Worm (Caenorhabditis elegans): ENCODE results near the gene F54B11.10.
A peak's percentile ranks its signal among the peaks of the same experiment; 100 is the strongest.

F54B11.10 gene

DNA sequence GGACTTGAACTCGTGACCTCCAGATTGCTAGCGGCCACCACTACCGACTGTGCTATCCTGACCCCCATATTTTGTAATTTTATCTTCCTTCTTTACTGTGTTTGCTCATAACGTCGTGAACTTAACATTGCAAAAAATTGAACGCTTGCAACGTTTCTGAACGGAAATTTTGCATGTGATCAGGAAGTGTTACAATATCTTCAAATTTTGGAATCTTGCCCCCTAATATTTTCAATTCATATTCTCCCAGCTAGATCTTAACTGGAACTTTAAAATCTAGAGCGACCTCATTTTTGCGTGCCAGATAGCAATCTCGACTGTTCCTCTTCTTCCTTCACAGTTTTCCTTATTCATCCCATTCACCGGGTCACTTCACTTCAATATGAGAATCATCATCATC lies at the start of gene F54B11.10:
Gene F54B11.10 (plus strand): TSS at position 301 of the 400 bp plus-strand sequence.
- TF ChIP-seq rpc-1 (optimal IDR thresholded peaks at IDR 0.05): no peak
- peak; percentile 51 for TF ChIP-seq rpc-1 (tag; optimal IDR thresholded peaks at IDR 0.05)
- no peak for TF ChIP-seq tbx-9 (tag; optimal IDR thresholded peaks at IDR 0.05; ENCODE audit: borderline replicate concordance)

DNA sequence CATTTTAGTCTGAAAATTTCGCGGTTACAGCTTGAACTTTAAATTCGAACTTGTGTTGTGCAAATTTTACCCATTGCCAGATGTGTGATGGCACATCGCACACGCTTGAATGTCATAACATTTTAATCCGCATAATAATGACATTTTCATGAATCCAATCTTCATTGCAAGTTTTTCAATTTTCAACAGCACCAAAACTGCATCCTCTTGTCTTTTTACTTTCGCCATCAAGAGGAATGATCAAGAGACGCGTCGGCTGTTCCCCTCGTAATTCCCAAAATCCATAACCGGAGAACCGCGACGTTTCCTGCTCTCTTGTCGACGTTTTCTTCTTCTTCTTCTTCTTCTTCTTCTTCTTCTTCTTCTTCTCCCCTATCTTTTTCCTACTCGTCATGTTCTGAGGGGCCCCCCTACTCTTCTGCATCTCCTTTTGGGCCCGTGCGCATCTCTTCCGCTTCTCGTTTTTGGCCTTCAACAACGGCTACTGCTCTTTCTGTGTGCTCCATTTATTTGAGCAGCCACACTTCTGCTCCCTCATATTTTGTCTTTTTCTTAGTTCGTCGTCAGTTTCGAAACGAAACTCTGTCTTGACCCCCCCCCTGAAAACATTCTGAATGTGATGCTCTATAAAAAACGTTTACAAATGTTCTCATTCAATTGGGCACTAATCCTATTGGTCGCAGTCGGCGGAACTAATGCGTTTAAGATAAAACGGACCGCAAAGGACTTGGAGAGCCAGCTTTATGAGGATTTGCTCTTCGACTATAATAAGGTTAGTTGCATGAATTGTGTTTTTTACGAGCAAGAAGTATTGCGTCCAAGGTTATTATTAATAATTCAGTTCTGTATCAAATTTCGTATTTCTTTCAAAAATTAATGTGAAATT lies 49.3 kb upstream of the F54B11.10 start, which contains the start of gene acr-12:
Gene acr-12 (plus strand): TSS at position 430 of the 886 bp plus-strand sequence.
- TF ChIP-seq F10E7.11 (tag; optimal IDR thresholded peaks at IDR 0.05) (no peak), somi-1 (GFP tag; optimal IDR thresholded peaks at IDR 0.05) (no peak), zfh-2 (GFP tag; conservative IDR thresholded peaks at IDR 0.05) (peak; percentile 80), ztf-18 (tag; optimal IDR thresholded peaks at IDR 0.05) (no peak), ztf-3 (GFP tag; optimal IDR thresholded peaks at IDR 0.05) (no peak), repo-1 (tag; optimal IDR thresholded peaks at IDR 0.05) (no peak), lin-35 (GFP tag; optimal IDR thresholded peaks at IDR 0.05) (no peak)

DNA sequence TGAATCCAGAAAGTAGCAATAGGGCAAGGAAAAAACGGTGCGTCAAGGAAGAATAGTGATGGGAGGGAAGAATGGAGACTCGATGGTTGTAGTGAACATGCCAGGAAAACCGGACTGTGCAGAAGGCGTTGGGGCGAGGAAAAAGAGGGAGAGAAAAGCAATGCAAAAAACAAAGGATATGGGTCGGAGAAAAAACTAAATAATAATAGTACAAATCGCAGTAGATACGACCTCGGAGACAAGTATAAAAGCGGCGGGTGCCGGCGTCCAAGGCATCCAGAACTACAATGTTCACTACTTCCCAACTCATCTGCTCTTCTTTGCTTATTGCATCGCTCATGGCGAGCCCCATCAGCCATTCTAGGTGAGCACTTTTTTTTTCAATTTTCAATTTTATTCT lies 45.2 kb upstream of the F54B11.10 start, which contains the start of gene R01E6.5:
Gene R01E6.5 (plus strand): TSS at position 301 of the 400 bp plus-strand sequence.
- TF ChIP-seq F52B5.7 (tag; optimal IDR thresholded peaks at IDR 0.05): no peak
- no peak for TF ChIP-seq ztf-22 (GFP tag; optimal IDR thresholded peaks at IDR 0.05)
- TF ChIP-seq F57A8.1 (GFP tag; optimal IDR thresholded peaks at IDR 0.05): no peak
- no peak for TF ChIP-seq pha-4 (tag; optimal IDR thresholded peaks at IDR 0.05)
- TF ChIP-seq F23B12.7 (tag; optimal IDR thresholded peaks at IDR 0.05; ENCODE audit: insufficient read depth): no peak
- TF ChIP-seq ztf-3 (GFP tag; optimal IDR thresholded peaks at IDR 0.05): no peak
- TF ChIP-seq hrde-1 (tag; optimal IDR thresholded peaks at IDR 0.05; ENCODE audit: borderline replicate concordance): no peak
- TF ChIP-seq tbp1 (GFP tag; optimal IDR thresholded peaks at IDR 0.05): no peak
- TF ChIP-seq attf-6 (GFP tag; IDR thresholded peaks at IDR 0.05): no peak
- no peak for TF ChIP-seq C06A6.2 (GFP tag; conservative IDR thresholded peaks at IDR 0.05)
- no peak for TF ChIP-seq snpc-4 (GFP tag; optimal IDR thresholded peaks at IDR 0.05)
- no peak for TF ChIP-seq snpc-4 (tag; optimal IDR thresholded peaks at IDR 0.05)
- no peak for TF ChIP-seq sdz-38 (tag; optimal IDR thresholded peaks at IDR 0.05)
- no peak for TF ChIP-seq egl-18 (GFP tag; IDR thresholded peaks at IDR 0.05)
- TF ChIP-seq lin-35 (GFP tag; optimal IDR thresholded peaks at IDR 0.05): no peak

- TF ChIP-seq rec-8 (tag; optimal IDR thresholded peaks at IDR 0.05): no peak
- TF ChIP-seq Y53F4B.3 (GFP tag; IDR thresholded peaks at IDR 0.05): no peak
- TF ChIP-seq nhr-27 (tag; optimal IDR thresholded peaks at IDR 0.05): no peak
- no peak for TF ChIP-seq akir-1 (GFP tag; optimal IDR thresholded peaks at IDR 0.05)
- TF ChIP-seq K11D2.4 (GFP tag; IDR thresholded peaks at IDR 0.05): peak; percentile 52; the same call in 1 of the 2 replicates
- no peak for TF ChIP-seq madf-3 (GFP tag; IDR thresholded peaks at IDR 0.05)
- TF ChIP-seq nhr-80 (tag; optimal IDR thresholded peaks at IDR 0.05): peak; percentile 37
- TF ChIP-seq ceh-79 (tag; optimal IDR thresholded peaks at IDR 0.05): no peak
- TF ChIP-seq somi-1 (GFP tag; optimal IDR thresholded peaks at IDR 0.05): peak; percentile 59
- TF ChIP-seq B0035.1 (tag; optimal IDR thresholded peaks at IDR 0.05): no peak
- TF ChIP-seq F49E8.2 (tag; optimal IDR thresholded peaks at IDR 0.05; ENCODE audit: insufficient read depth): no peak
- no peak for TF ChIP-seq ZK185.1 (tag; optimal IDR thresholded peaks at IDR 0.05; ENCODE audit: poor library complexity, severe bottlenecking)
- no peak for TF ChIP-seq nfya-1 (tag; optimal IDR thresholded peaks at IDR 0.05; ENCODE audit: borderline replicate concordance, insufficient read depth)
- no peak for TF ChIP-seq Y79H2A.3 (GFP tag; conservative IDR thresholded peaks at IDR 0.05)
- TF ChIP-seq bed-2 (GFP tag; IDR thresholded peaks at IDR 0.05): no peak
- no peak for TF ChIP-seq snpc-3.4 (tag; optimal IDR thresholded peaks at IDR 0.05)
- TF ChIP-seq snpc-1.3 (tag; optimal IDR thresholded peaks at IDR 0.05; ENCODE audit: insufficient read depth): no peak
- TF ChIP-seq Y67H2A.10 (GFP tag; conservative IDR thresholded peaks at IDR 0.05): no peak
- TF ChIP-seq madf-8 (GFP tag; conservative IDR thresholded peaks at IDR 0.05): no peak
- no peak for TF ChIP-seq mes-4 (tag; optimal IDR thresholded peaks at IDR 0.05)
Measured at ce11 chrX:13539701-13540100, 42.2 kb upstream of the F54B11.10 start.

All from whole organism, young adult.